Worm (Caenorhabditis elegans): ENCODE results near the gene C17C3.9.

C17C3.9 gene

DNA sequence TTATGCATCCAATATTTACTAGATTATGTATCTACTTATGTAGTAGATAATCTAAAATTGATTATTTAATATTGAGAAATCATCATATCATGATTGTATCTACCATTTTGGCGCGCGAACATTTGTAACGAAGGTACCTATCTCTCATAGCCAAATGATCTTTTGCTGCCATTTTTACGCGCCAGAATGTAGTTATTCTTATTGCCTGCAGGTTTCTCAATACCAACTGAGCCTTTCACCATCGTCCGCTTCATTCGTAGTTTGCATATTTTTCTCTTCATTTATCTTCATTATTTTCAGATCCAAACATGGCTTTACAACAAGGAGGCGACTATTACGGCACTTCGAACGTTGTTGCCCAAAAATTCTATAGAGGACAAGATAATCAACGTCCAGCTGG is 4.2 kb downstream of the C17C3.9 start, which contains the start of gene ZK177.1:
ZK177.1 (plus strand) TSS at position 301 of the 400 bp plus-strand sequence.
- no peak for TF ChIP-seq unc-39 (tag; optimal IDR thresholded peaks at IDR 0.05)
- no peak for TF ChIP-seq nhr-76 (tag; optimal IDR thresholded peaks at IDR 0.05)
- TF ChIP-seq ceh-43 (GFP tag; optimal IDR thresholded peaks at IDR 0.05), result no peak
- no peak for TF ChIP-seq ces-1 (GFP tag; optimal IDR thresholded peaks at IDR 0.05)
- no peak for TF ChIP-seq M03D4.4 (tag; optimal IDR thresholded peaks at IDR 0.05)
- no peak for TF ChIP-seq unc-120 (tag; optimal IDR thresholded peaks at IDR 0.05; ENCODE audit: poor library complexity, severe bottlenecking)
- no peak for TF ChIP-seq lin-32 (GFP tag; optimal IDR thresholded peaks at IDR 0.05)
- no peak for TF ChIP-seq nhr-237 (tag; optimal IDR thresholded peaks at IDR 0.05)
- no peak for TF ChIP-seq unc-62 (GFP tag; optimal IDR thresholded peaks at IDR 0.05)
- no peak for TF ChIP-seq blmp-1 (tag; optimal IDR thresholded peaks at IDR 0.05)
- TF ChIP-seq nhr-28 (tag; optimal IDR thresholded peaks at IDR 0.05), result no peak
- no peak for TF ChIP-seq lin-13 (tag; optimal IDR thresholded peaks at IDR 0.05)
- TF ChIP-seq ceh-83 (GFP tag; optimal IDR thresholded peaks at IDR 0.05), result no peak
- TF ChIP-seq nhr-12 (tag; optimal IDR thresholded peaks at IDR 0.05), result no peak
- no peak for TF ChIP-seq mab-5 (tag; optimal IDR thresholded peaks at IDR 0.05)
- TF ChIP-seq nhr-2 (tag; optimal IDR thresholded peaks at IDR 0.05), result no peak

ce11 chrII:5525297-5525696 is 6.8 kb downstream of the C17C3.9 start, which contains the start of gene tbx-35:
Gene tbx-35 (minus strand): TSS chrII:5525397.
- no peak for TF ChIP-seq ham-2 (GFP tag; optimal IDR thresholded peaks at IDR 0.05)
- TF ChIP-seq lin-13 (tag; optimal IDR thresholded peaks at IDR 0.05), result no peak
- no peak for TF ChIP-seq nhr-2 (tag; optimal IDR thresholded peaks at IDR 0.05)
- no peak for TF ChIP-seq lsy-2 (tag; optimal IDR thresholded peaks at IDR 0.05)
- no peak for TF ChIP-seq sem-2 (GFP tag; optimal IDR thresholded peaks at IDR 0.05)
- TF ChIP-seq zip-8 (tag; optimal IDR thresholded peaks at IDR 0.05), result no peak
- TF ChIP-seq unc-39 (tag; optimal IDR thresholded peaks at IDR 0.05), result no peak
- no peak for TF ChIP-seq flh-1 (GFP tag; optimal IDR thresholded peaks at IDR 0.05)
- TF ChIP-seq ces-1 (GFP tag; optimal IDR thresholded peaks at IDR 0.05), result no peak
- TF ChIP-seq tbx-8 (GFP tag; optimal IDR thresholded peaks at IDR 0.05), result no peak
- TF ChIP-seq pha-4 (tag; optimal IDR thresholded peaks at IDR 0.05), result no peak
- no peak for TF ChIP-seq mls-2 (tag; optimal IDR thresholded peaks at IDR 0.05)
- no peak for TF ChIP-seq lin-32 (GFP tag; optimal IDR thresholded peaks at IDR 0.05)
- TF ChIP-seq unc-120 (tag; optimal IDR thresholded peaks at IDR 0.05; ENCODE audit: poor library complexity, severe bottlenecking), result no peak
- TF ChIP-seq ceh-43 (GFP tag; optimal IDR thresholded peaks at IDR 0.05), result no peak
- no peak for TF ChIP-seq ceh-83 (GFP tag; optimal IDR thresholded peaks at IDR 0.05)

- no peak for TF ChIP-seq snpc-4 (tag; optimal IDR thresholded peaks at IDR 0.05)
Measured at ce11 chrII:5522637-5523036, 9.4 kb downstream of the C17C3.9 start, which contains the start of gene ZK177.11. Gene ZK177.11 (plus strand): TSS chrII:5522937.

DNA sequence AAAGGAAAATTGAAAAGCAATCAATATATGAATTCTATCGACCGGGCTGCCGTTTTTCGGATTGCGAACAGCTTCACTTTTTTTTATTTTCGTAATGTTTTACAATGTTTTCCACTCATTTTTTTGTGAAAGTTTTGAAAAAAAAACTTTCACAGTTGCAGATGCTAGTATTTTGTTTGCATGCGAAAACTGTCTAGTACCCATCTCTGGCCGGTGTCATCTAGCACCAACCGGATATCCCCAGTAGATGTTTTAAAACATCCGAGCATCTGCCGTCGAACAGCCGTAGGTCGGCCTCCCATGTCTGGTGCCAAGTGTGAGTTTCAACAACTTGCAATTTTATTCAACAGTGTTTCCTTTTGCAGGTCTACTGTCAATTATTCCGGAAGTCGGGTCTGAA is 10.7 kb downstream of the C17C3.9 start, which contains the start of gene ZK177.12:
ZK177.12 (plus strand) TSS at position 301 of the 400 bp plus-strand sequence.
- no peak for TF ChIP-seq lin-32 (GFP tag; optimal IDR thresholded peaks at IDR 0.05)
- TF ChIP-seq ceh-43 (GFP tag; optimal IDR thresholded peaks at IDR 0.05), result no peak
- TF ChIP-seq cnd-1 (tag; optimal IDR thresholded peaks at IDR 0.05), result no peak
- no peak for TF ChIP-seq ceh-39 (tag; optimal IDR thresholded peaks at IDR 0.05)
- TF ChIP-seq nhr-28 (tag; optimal IDR thresholded peaks at IDR 0.05), result no peak
- TF ChIP-seq ztf-11 (tag; optimal IDR thresholded peaks at IDR 0.05), result no peak

ce11 chrII:5518910-5519309 is 13.2 kb downstream of the C17C3.9 start, which contains the start of gene ZK177.2:
Gene ZK177.2 (plus strand): TSS chrII:5519210.
- no peak for TF ChIP-seq elt-1 (tag; optimal IDR thresholded peaks at IDR 0.05; ENCODE audit: borderline replicate concordance, insufficient read depth)
- no peak for TF ChIP-seq lsy-2 (tag; optimal IDR thresholded peaks at IDR 0.05)
- no peak for TF ChIP-seq lin-32 (GFP tag; optimal IDR thresholded peaks at IDR 0.05)
- TF ChIP-seq ceh-39 (tag; optimal IDR thresholded peaks at IDR 0.05), result no peak
- no peak for TF ChIP-seq nhr-2 (tag; optimal IDR thresholded peaks at IDR 0.05)
- TF ChIP-seq M03D4.4 (tag; optimal IDR thresholded peaks at IDR 0.05), result no peak
- TF ChIP-seq bed-3 (GFP tag; optimal IDR thresholded peaks at IDR 0.05), result no peak
- no peak for TF ChIP-seq unc-62 (GFP tag; optimal IDR thresholded peaks at IDR 0.05)
- no peak for TF ChIP-seq zip-8 (tag; optimal IDR thresholded peaks at IDR 0.05)
- TF ChIP-seq pha-4 (tag; optimal IDR thresholded peaks at IDR 0.05), result no peak
- no peak for TF ChIP-seq elt-3 (tag; optimal IDR thresholded peaks at IDR 0.05)
